Worm (Caenorhabditis elegans) whole organism, L2 larva: ENCODE measurements around the gene bir-2.

Source experiments
- ZK546.5 ChIP-seq: sonication (generic microtip); optimal IDR thresholded peaks from 2 replicates; lab custom pipeline; 2017; ENCODE audit warnings: missing biosample characterization, missing genetic modification characterization
- mab-5 ChIP-seq: fragments of 150-350 bp; optimal IDR thresholded peaks from 2 replicates; lab custom pipeline; 2014; ENCODE audit warnings: missing biosample characterization, missing genetic modification characterization
- mdl-1 ChIP-seq, 2 experiments: fragments of 150-350 bp in 1 of 2; sonication (generic microtip) in 1 of 2; optimal IDR thresholded peaks; 2 replicates each; lab custom pipeline; 2017; ENCODE audit warnings: missing biosample characterization in 2 of 2, missing genetic modification characterization in 2 of 2
- nhr-237 ChIP-seq: fragments of 150-350 bp; optimal IDR thresholded peaks from 2 replicates; lab custom pipeline; 2014; ENCODE audit warnings: missing biosample characterization, missing genetic modification characterization
- snpc-4 ChIP-seq: fragments of 150-350 bp; optimal IDR thresholded peaks from 2 replicates; lab custom pipeline; 2014; ENCODE audit warnings: missing biosample characterization, missing genetic modification characterization
- unc-62 ChIP-seq: fragments of 150-350 bp; optimal IDR thresholded peaks from 2 replicates; lab custom pipeline; 2014; ENCODE audit warnings: missing biosample characterization, missing genetic modification reagents, missing genetic modification characterization
- ztf-4 ChIP-seq: fragments of 150-350 bp; optimal IDR thresholded peaks from 2 replicates; lab custom pipeline; 2014; ENCODE audit warnings: missing biosample characterization, missing genetic modification characterization

ce11 chrV:13591504-13592174 is 23.0 kb downstream of the bir-2 start, which contains the start of gene tbcb-1:
- no peak for TF ChIP-seq ZK546.5 (tag; lab: Kevin White, UChicago)
- TF ChIP-seq mab-5 (tag; lab: Kevin White, UChicago), result no peak
- no peak for TF ChIP-seq unc-62 (GFP tag; lab: Kevin White, UChicago)
- no peak for TF ChIP-seq nhr-237
- TF ChIP-seq ztf-4 (tag; lab: Kevin White, UChicago), result no peak
- TF ChIP-seq snpc-4 (tag; lab: Kevin White, UChicago), result no peak
- TF ChIP-seq mdl-1 (tag; optimal IDR thresholded peaks at IDR 0.05; lab: Kevin White, UChicago), result no peak
